Worm (Caenorhabditis elegans) whole organism, young adult: ENCODE measurements around the gene col-169.

Experiments
- dpff-1 ChIP-seq: sonication (generic microtip); optimal IDR thresholded peaks from 2 replicates; lab custom pipeline; 2017; ENCODE audit warnings: mild to moderate bottlenecking, missing genetic modification characterization, missing compliant biosample characterization
- snpc-1.3 ChIP-seq: sonication (generic microtip); optimal IDR thresholded peaks from 2 replicates; lab custom pipeline; 2017; ENCODE audit warnings: missing genetic modification characterization, mild to moderate bottlenecking, missing compliant biosample characterization, antibody characterized with exemption, moderate library complexity, missing genotype, missing genetic modification reagents; ENCODE audit not compliant: insufficient read depth

ce11 chrX:6364196-6364595 is 35.2 kb downstream of the col-169 start, which contains the start of gene C03B1.4:
- TF ChIP-seq dpff-1 = no peak
- no peak for TF ChIP-seq snpc-1.3 (tag; lab: Kevin White, UChicago)
